Worm (Caenorhabditis elegans) whole organism, L1 larva: ENCODE measurements around the gene B0280.2.

Experiments used
- hpl-2 ChIP-seq: fragments of 150-350 bp; optimal IDR thresholded peaks from 2 replicates; lab custom pipeline; 2014; ENCODE audit warnings: missing biosample characterization, missing genetic modification reagents, missing genetic modification characterization
- lin-13 ChIP-seq: fragments of 150-350 bp; optimal IDR thresholded peaks from 2 replicates; lab custom pipeline; 2014; ENCODE audit warnings: missing biosample characterization, missing genetic modification reagents, missing genetic modification characterization
- lin-35 ChIP-seq, 2 experiments: fragments of 150-350 bp; optimal IDR thresholded peaks; 2 replicates each; lab custom pipeline; 2014; ENCODE audit warnings: missing biosample characterization in 2 of 2, missing genetic modification characterization in 2 of 2, missing genetic modification reagents in 2 of 2
- lin-39 ChIP-seq: fragments of 150-350 bp; optimal IDR thresholded peaks from 2 replicates; lab custom pipeline; 2014; ENCODE audit warnings: missing biosample characterization, missing genetic modification reagents, missing genetic modification characterization
- nhr-237 ChIP-seq: fragments of 150-350 bp; optimal IDR thresholded peaks from 2 replicates; lab custom pipeline; 2014; ENCODE audit warnings: missing biosample characterization, missing genetic modification characterization
- nhr-28 ChIP-seq: fragments of 150-350 bp; optimal IDR thresholded peaks from 2 replicates; lab custom pipeline; 2014; ENCODE audit warnings: missing biosample characterization, missing genetic modification characterization

- TF ChIP-seq lin-39 (tag; lab: Kevin White, UChicago) = no peak
- no peak for TF ChIP-seq nhr-28 (tag; lab: Kevin White, UChicago)
- TF ChIP-seq lin-35 (GFP tag; optimal IDR thresholded peaks at IDR 0.05; lab: Kevin White, UChicago) = no peak
- no peak for TF ChIP-seq hpl-2 (GFP tag; lab: Kevin White, UChicago)
- TF ChIP-seq lin-13 (GFP tag; lab: Kevin White, UChicago) = no peak
- TF ChIP-seq nhr-237 (tag; lab: Kevin White, UChicago) = no peak
Measured at ce11 chrIII:7078737-7079136, 45.7 kb upstream of the B0280.2 start, which contains the start of gene ZK418.6.
